Fruit fly (Drosophila melanogaster): ENCODE measurements around the gene alien.
A peak's percentile ranks its signal among the peaks of the same experiment; 100 is the strongest.

The alien gene

DNA sequence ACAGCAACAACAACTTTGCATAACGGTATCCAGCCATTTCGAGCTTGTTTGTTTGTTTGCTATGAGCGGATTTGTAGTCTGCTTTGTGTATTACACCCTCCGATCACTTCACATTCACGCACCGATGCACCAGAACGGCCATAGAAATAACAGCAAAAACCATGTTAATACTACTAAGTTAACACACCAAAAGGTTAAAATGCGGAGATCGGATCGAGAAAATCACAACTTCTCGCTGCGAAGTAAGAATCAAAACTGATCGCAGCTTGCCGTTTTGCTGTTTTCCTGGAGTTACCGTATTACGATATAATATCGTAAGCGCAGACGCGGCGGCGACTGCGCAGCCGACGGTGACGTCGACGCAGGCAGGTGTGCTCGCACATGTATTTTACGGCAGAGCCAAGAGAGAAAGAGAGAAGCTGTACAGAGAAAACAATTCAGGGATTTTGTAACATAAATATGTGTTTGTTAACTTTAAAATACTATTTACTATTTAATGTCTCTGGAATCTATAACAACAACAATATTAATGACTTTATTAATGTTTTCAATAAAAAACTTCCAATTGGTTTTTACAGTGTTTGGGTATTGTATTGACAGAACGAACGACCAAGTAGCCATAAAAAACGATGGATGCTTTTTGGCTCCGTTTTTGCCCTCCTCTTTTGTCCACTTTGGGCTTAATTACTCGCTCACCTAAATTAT is 12.4 kb downstream of the alien start, which contains the start of gene CG13101:
CG13101 (minus strand) TSS at position 259 of the 705 bp plus-strand sequence.
- TF ChIP-seq Abd-B (GFP tag; optimal IDR thresholded peaks at IDR 0.05) (no peak), jim (GFP tag; optimal IDR thresholded peaks at IDR 0.05) (no peak), Mio (GFP tag; optimal IDR thresholded peaks at IDR 0.05) (peak; percentile 76), lola (GFP tag; optimal IDR thresholded peaks at IDR 0.05) (no peak), brk (GFP tag; optimal IDR thresholded peaks at IDR 0.05) (peak; percentile 95), foxo (GFP tag; optimal IDR thresholded peaks at IDR 0.05) (peak in 1 of 2 experiments; percentile 97), Dif (GFP tag; optimal IDR thresholded peaks at IDR 0.05; ENCODE audit: partially characterized antibody) (peak; percentile 31), Myc (optimal IDR thresholded peaks at IDR 0.05) (no peak), Hr83 (GFP tag; optimal IDR thresholded peaks at IDR 0.05; ENCODE audit: poor library complexity, severe bottlenecking) (no peak), CG32264 (GFP tag; optimal IDR thresholded peaks at IDR 0.05) (peak; percentile 89), HLH106 (tag; optimal IDR thresholded peaks at IDR 0.05) (peak; percentile 98), h (GFP tag; optimal IDR thresholded peaks at IDR 0.05) (peak; percentile 99), sv (GFP tag; optimal IDR thresholded peaks at IDR 0.05) (peak; percentile 92), Dfd (GFP tag; optimal IDR thresholded peaks at IDR 0.05) (peak; percentile 27), Jra (GFP tag; optimal IDR thresholded peaks at IDR 0.05) (peak; percentile 96), CrebA (GFP tag; optimal IDR thresholded peaks at IDR 0.05; ENCODE audit: borderline replicate concordance) (peak; percentile 34), Rel (GFP tag; optimal IDR thresholded peaks at IDR 0.05) (peak; percentile 81), Rel (tag; optimal IDR thresholded peaks at IDR 0.05) (peak; percentile 80), woc (GFP tag; optimal IDR thresholded peaks at IDR 0.05) (peak; percentile 96), br (GFP tag; optimal IDR thresholded peaks at IDR 0.05) (peak; percentile 96), dsf (GFP tag; optimal IDR thresholded peaks at IDR 0.05; ENCODE audit: borderline replicate concordance) (peak; percentile 86), CG9705 (GFP tag; optimal IDR thresholded peaks at IDR 0.05) (peak; percentile 92), dmrt93B (GFP tag; optimal IDR thresholded peaks at IDR 0.05) (peak; percentile 90), psq (GFP tag; optimal IDR thresholded peaks at IDR 0.05) (peak; percentile 95), fru (GFP tag; optimal IDR thresholded peaks at IDR 0.05) (peak; percentile 93), rgr (GFP tag; optimal IDR thresholded peaks at IDR 0.05) (peak; percentile 98), pan (optimal IDR thresholded peaks at IDR 0.05) (no peak), N (GFP tag; optimal IDR thresholded peaks at IDR 0.05) (no peak), dl (GFP tag; optimal IDR thresholded peaks at IDR 0.05; ENCODE audit: insufficient read depth in 1 of 2, partially characterized antibody in 2 of 2) (no peak), Sp1 (GFP tag; optimal IDR thresholded peaks at IDR 0.05) (peak; percentile 97), tai (GFP tag; optimal IDR thresholded peaks at IDR 0.05) (peak; percentile 88), Hr78 (GFP tag; optimal IDR thresholded peaks at IDR 0.05) (no peak), usp (GFP tag; optimal IDR thresholded peaks at IDR 0.05) (no peak), GATAd (GFP tag; optimal IDR thresholded peaks at IDR 0.05) (peak; percentile 72), Vsx2 (GFP tag; optimal IDR thresholded peaks at IDR 0.05; ENCODE audit: partially characterized antibody) (no peak), Hnf4 (GFP tag; optimal IDR thresholded peaks at IDR 0.05) (peak; percentile 97), OdsH (GFP tag; optimal IDR thresholded peaks at IDR 0.05) (peak; percentile 98), ey (GFP tag; optimal IDR thresholded peaks at IDR 0.05) (peak; percentile 95), sage (GFP tag; optimal IDR thresholded peaks at IDR 0.05) (peak; percentile 95)

DNA sequence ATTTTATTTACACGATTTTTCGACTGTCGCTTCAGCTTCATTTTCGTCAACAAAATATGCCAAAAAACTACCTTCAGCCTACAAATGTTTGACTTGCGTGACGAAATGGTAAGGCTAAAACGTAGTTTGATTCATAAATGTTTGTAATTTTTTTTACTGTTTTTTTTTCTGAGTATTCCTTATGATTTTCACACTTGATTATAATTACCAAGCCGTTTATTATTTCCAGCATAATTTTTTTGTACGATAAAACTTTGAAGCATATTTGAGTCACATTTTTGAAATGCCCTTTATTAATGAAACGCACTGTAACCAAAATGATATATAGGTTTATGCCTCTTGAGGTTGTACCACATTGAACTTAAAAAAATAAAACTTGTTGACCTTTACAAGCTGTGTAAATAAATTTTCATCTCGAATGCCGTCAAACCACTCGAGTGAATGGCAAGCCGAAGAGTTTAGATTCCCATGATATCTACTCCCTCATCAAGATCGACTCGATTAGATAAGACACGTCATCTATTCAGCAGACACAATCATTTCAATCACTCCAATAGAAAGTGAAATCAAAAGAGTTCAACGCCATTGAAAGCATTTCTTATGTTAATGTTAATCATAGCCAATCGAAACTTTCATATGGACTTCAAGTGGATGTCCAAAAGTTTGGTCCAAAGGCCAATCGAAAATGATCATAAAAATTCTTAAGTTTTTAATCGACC is 14.4 kb downstream of the alien start:
- TF ChIP-seq dmrt93B (GFP tag; optimal IDR thresholded peaks at IDR 0.05) (no peak), Vsx2 (GFP tag; optimal IDR thresholded peaks at IDR 0.05; ENCODE audit: partially characterized antibody) (no peak), tai (GFP tag; optimal IDR thresholded peaks at IDR 0.05) (no peak), pan (optimal IDR thresholded peaks at IDR 0.05) (no peak), jim (GFP tag; optimal IDR thresholded peaks at IDR 0.05) (no peak), h (GFP tag; optimal IDR thresholded peaks at IDR 0.05) (no peak), dl (GFP tag; optimal IDR thresholded peaks at IDR 0.05; ENCODE audit: insufficient read depth in 1 of 2, partially characterized antibody in 2 of 2) (no peak), sv (GFP tag; optimal IDR thresholded peaks at IDR 0.05) (no peak), foxo (GFP tag; optimal IDR thresholded peaks at IDR 0.05) (no peak), Dif (GFP tag; optimal IDR thresholded peaks at IDR 0.05; ENCODE audit: partially characterized antibody) (no peak), HLH106 (tag; optimal IDR thresholded peaks at IDR 0.05) (no peak)

Measured in whole organism, wandering third instar larva.